Worm (Caenorhabditis elegans) whole organism, mixed stage, embryonic: Measurements from ENCODE around the gene fbxc-55.
"Not testable (repeated sequence)": the region's sequence is repeated elsewhere in the genome, so short reads cannot be mapped to it uniquely, and the experiment has no call there.

ENCODE experiments used
- M03D4.4 ChIP-seq: sonication (generic microtip); optimal IDR thresholded peaks from 2 replicates; lab custom pipeline; 2017; ENCODE audit warnings: mild to moderate bottlenecking, missing genetic modification characterization, missing compliant biosample characterization
- bed-3 ChIP-seq: fragments of 200-800 bp; sonication (Bioruptor generic); optimal IDR thresholded peaks from 3 replicates; lab custom pipeline; 2018; ENCODE audit warnings: mild to moderate bottlenecking, missing genetic modification characterization, moderate library complexity, missing compliant biosample characterization
- blmp-1 ChIP-seq: fragments of 150-350 bp; optimal IDR thresholded peaks from 2 replicates; lab custom pipeline; 2014; ENCODE audit warnings: missing biosample characterization, missing genetic modification characterization
- ceh-39 ChIP-seq: fragments of 150-350 bp; optimal IDR thresholded peaks from 2 replicates; lab custom pipeline; 2014; ENCODE audit warnings: missing biosample characterization, missing genetic modification characterization
- ceh-43 ChIP-seq: fragments of 200-800 bp; sonication (Bioruptor generic); optimal IDR thresholded peaks from 2 replicates; lab custom pipeline; 2018; ENCODE audit warnings: mild to moderate bottlenecking, missing genetic modification characterization, moderate library complexity, missing compliant biosample characterization
- cnd-1 ChIP-seq: fragments of 200-800 bp; sonication (Bioruptor generic); optimal IDR thresholded peaks from 2 replicates; lab custom pipeline; 2018; ENCODE audit warnings: mild to moderate bottlenecking, missing genetic modification characterization, missing compliant biosample characterization
- drap-1 ChIP-seq: fragments of 200-800 bp; sonication (Bioruptor generic); optimal IDR thresholded peaks from 3 replicates; lab custom pipeline; 2018; ENCODE audit warnings: mild to moderate bottlenecking, missing genetic modification characterization, missing compliant biosample characterization
- elt-3 ChIP-seq: fragments of 150-350 bp; optimal IDR thresholded peaks from 2 replicates; lab custom pipeline; 2014; ENCODE audit warnings: missing biosample characterization, missing genetic modification characterization
- flh-1 ChIP-seq: fragments of 200-800 bp; sonication (Bioruptor generic); optimal IDR thresholded peaks from 2 replicates; lab custom pipeline; 2018; ENCODE audit warnings: mild to moderate bottlenecking, missing genetic modification characterization, moderate library complexity, missing compliant biosample characterization
- hlh-1 ChIP-seq: fragments of 150-350 bp; optimal IDR thresholded peaks from 2 replicates; lab custom pipeline; 2014; ENCODE audit warnings: missing biosample characterization, missing genetic modification reagents, missing genetic modification characterization
- lin-13 ChIP-seq: fragments of 150-350 bp; optimal IDR thresholded peaks from 2 replicates; lab custom pipeline; 2014; ENCODE audit warnings: missing biosample characterization, missing genetic modification characterization
- lin-32 ChIP-seq: fragments of 200-800 bp; sonication (Bioruptor generic); optimal IDR thresholded peaks from 2 replicates; lab custom pipeline; 2018; ENCODE audit warnings: mild to moderate bottlenecking, missing genetic modification characterization, missing compliant biosample characterization
- lsy-2 ChIP-seq: fragments of 150-350 bp; optimal IDR thresholded peaks from 2 replicates; lab custom pipeline; 2014; ENCODE audit warnings: missing biosample characterization, missing genetic modification characterization
- mab-5 ChIP-seq: fragments of 150-350 bp; optimal IDR thresholded peaks from 2 replicates; lab custom pipeline; 2014; ENCODE audit warnings: missing biosample characterization, missing genetic modification characterization
- mep-1 ChIP-seq: fragments of 150-350 bp; optimal IDR thresholded peaks from 2 replicates; lab custom pipeline; 2017; ENCODE audit warnings: missing biosample characterization, missing genetic modification reagents, missing genetic modification characterization, inconsistent platforms
- mls-2 ChIP-seq: sonication (generic microtip); optimal IDR thresholded peaks from 2 replicates; lab custom pipeline; 2016; ENCODE audit warnings: mild to moderate bottlenecking, missing genetic modification characterization, moderate library complexity, missing compliant biosample characterization
- nhr-12 ChIP-seq: fragments of 150-350 bp; optimal IDR thresholded peaks from 2 replicates; lab custom pipeline; 2014; ENCODE audit warnings: missing biosample characterization, missing genetic modification characterization
- nhr-2 ChIP-seq: fragments of 150-350 bp; optimal IDR thresholded peaks from 2 replicates; lab custom pipeline; 2014; ENCODE audit warnings: missing biosample characterization, missing genetic modification characterization
- nhr-237 ChIP-seq: fragments of 150-350 bp; optimal IDR thresholded peaks from 2 replicates; lab custom pipeline; 2014; ENCODE audit warnings: missing biosample characterization, missing genetic modification characterization
- nhr-28 ChIP-seq: fragments of 150-350 bp; optimal IDR thresholded peaks from 2 replicates; lab custom pipeline; 2014; ENCODE audit warnings: missing biosample characterization, missing genetic modification characterization
- nhr-76 ChIP-seq: sonication (generic microtip); optimal IDR thresholded peaks from 2 replicates; lab custom pipeline; 2017; ENCODE audit warnings: missing biosample characterization, missing genetic modification characterization
- sem-2 ChIP-seq: fragments of 200-800 bp; sonication (Bioruptor generic); optimal IDR thresholded peaks from 2 replicates; lab custom pipeline; 2018; ENCODE audit warnings: mild to moderate bottlenecking, missing genetic modification characterization, missing compliant biosample characterization
- sptf-1 ChIP-seq: sonication (generic microtip); optimal IDR thresholded peaks from 2 replicates; lab custom pipeline; 2017; ENCODE audit warnings: mild to moderate bottlenecking, missing genetic modification characterization, moderate library complexity, missing compliant biosample characterization
- tbx-8 ChIP-seq: fragments of 200-800 bp; sonication (Bioruptor generic); optimal IDR thresholded peaks from 2 replicates; lab custom pipeline; 2018; ENCODE audit warnings: mild to moderate bottlenecking, missing genetic modification characterization, moderate library complexity, missing compliant biosample characterization
- unc-120 ChIP-seq: sonication (generic microtip); optimal IDR thresholded peaks from 2 replicates; lab custom pipeline; 2017; ENCODE audit warnings: missing genetic modification characterization, missing compliant biosample characterization; ENCODE audit not compliant: poor library complexity, severe bottlenecking
- unc-39 ChIP-seq: fragments of 150-350 bp; optimal IDR thresholded peaks from 2 replicates; lab custom pipeline; 2014; ENCODE audit warnings: missing biosample characterization, missing genetic modification characterization
- unc-62 ChIP-seq: fragments of 150-350 bp; optimal IDR thresholded peaks from 2 replicates; lab custom pipeline; 2014; ENCODE audit warnings: missing biosample characterization, missing genetic modification reagents, missing genetic modification characterization
- zip-8 ChIP-seq: fragments of 150-350 bp; optimal IDR thresholded peaks from 2 replicates; lab custom pipeline; 2014; ENCODE audit warnings: missing biosample characterization, missing genetic modification characterization
- ztf-11 ChIP-seq: fragments of 150-350 bp; optimal IDR thresholded peaks from 2 replicates; lab custom pipeline; 2014; ENCODE audit warnings: missing biosample characterization, missing genetic modification characterization

The fbxc-55 gene

ce11 chrII:3198998-3199397 lies 29.0 kb upstream of the fbxc-55 start, which contains the start of gene sri-51:
Gene sri-51, minus strand, starts transcription at chrII:3199098.
- TF ChIP-seq unc-39 (tag; lab: Kevin White, UChicago) = no peak
- no peak for TF ChIP-seq lin-32 (GFP tag; lab: Kevin White, UChicago)
- TF ChIP-seq nhr-12 = no peak
- no peak for TF ChIP-seq ceh-43
- TF ChIP-seq cnd-1 (tag; lab: Kevin White, UChicago) = no peak
- no peak for TF ChIP-seq elt-3 (tag; lab: Kevin White, UChicago)
- no peak for TF ChIP-seq mep-1 (tag; lab: Kevin White, UChicago)
- TF ChIP-seq flh-1 = no peak
- no peak for TF ChIP-seq bed-3 (GFP tag; lab: Kevin White, UChicago)
- no peak for TF ChIP-seq drap-1 (GFP tag; lab: Kevin White, UChicago)
- no peak for TF ChIP-seq unc-62 (GFP tag; lab: Kevin White, UChicago)
- TF ChIP-seq ceh-39 (tag; lab: Kevin White, UChicago) = no peak
- TF ChIP-seq nhr-28 (tag; lab: Kevin White, UChicago) = no peak

ce11 chrII:3196966-3197365 lies 27.0 kb upstream of the fbxc-55 start, which contains the start of gene gcy-15:
Gene gcy-15, minus strand, starts transcription at chrII:3197066.
- TF ChIP-seq M03D4.4 = no peak
- TF ChIP-seq lsy-2 (tag; lab: Kevin White, UChicago) = no peak

ce11 chrII:3195739-3196138 lies 25.8 kb upstream of the fbxc-55 start:
- TF ChIP-seq mls-2 (tag; lab: Kevin White, UChicago) = no peak
- TF ChIP-seq unc-120 = no peak
- TF ChIP-seq nhr-76 (tag; lab: Kevin White, UChicago) = no peak
- no peak for TF ChIP-seq nhr-237 (tag; lab: Kevin White, UChicago)
- TF ChIP-seq sem-2 (GFP tag; lab: Kevin White, UChicago) = no peak
- no peak for TF ChIP-seq unc-39 (tag; lab: Kevin White, UChicago)
- no peak for TF ChIP-seq ztf-11 (tag; lab: Kevin White, UChicago)
- TF ChIP-seq ceh-39 (tag; lab: Kevin White, UChicago) = no peak
- TF ChIP-seq nhr-2 = no peak
- TF ChIP-seq zip-8 (tag; lab: Kevin White, UChicago) = no peak
- no peak for TF ChIP-seq lsy-2 (tag; lab: Kevin White, UChicago)
- TF ChIP-seq cnd-1 (tag; lab: Kevin White, UChicago) = no peak
- TF ChIP-seq, all 35 proteins: peak for 0

- TF ChIP-seq blmp-1 (tag; lab: Kevin White, UChicago); drap-1 (GFP tag; lab: Kevin White, UChicago); sem-2 (GFP tag; lab: Kevin White, UChicago): not testable (repeated sequence)
Observed at ce11 chrII:3191544-3191943, 21.6 kb upstream of the fbxc-55 start, which contains the start of gene Y27F2A.9. Gene Y27F2A.9, minus strand, starts transcription at chrII:3191644.

ce11 chrII:3189038-3189437 lies 19.0 kb upstream of the fbxc-55 start, which contains the start of gene Y27F2A.11:
Gene Y27F2A.11, plus strand, starts transcription at chrII:3189338.
- not testable (repeated sequence) for TF ChIP-seq elt-3 (tag; lab: Kevin White, UChicago); lin-13 (tag; lab: Kevin White, UChicago); M03D4.4

ce11 chrII:3185848-3186247 lies 15.9 kb upstream of the fbxc-55 start:
- TF ChIP-seq mab-5 (tag; lab: Kevin White, UChicago) = no peak
- TF ChIP-seq tbx-8 (GFP tag; lab: Kevin White, UChicago) = no peak
- TF ChIP-seq zip-8 (tag; lab: Kevin White, UChicago) = no peak
- TF ChIP-seq blmp-1 (tag; lab: Kevin White, UChicago) = no peak
- TF ChIP-seq unc-120 = no peak
- no peak for TF ChIP-seq cnd-1 (tag; lab: Kevin White, UChicago)
- no peak for TF ChIP-seq ceh-39 (tag; lab: Kevin White, UChicago)
- TF ChIP-seq lsy-2 (tag; lab: Kevin White, UChicago) = no peak
- TF ChIP-seq nhr-28 (tag; lab: Kevin White, UChicago) = no peak
- no peak for TF ChIP-seq nhr-12
- TF ChIP-seq mls-2 (tag; lab: Kevin White, UChicago) = no peak
- no peak for TF ChIP-seq unc-39 (tag; lab: Kevin White, UChicago)
- TF ChIP-seq hlh-1 = no peak
- no peak for TF ChIP-seq mep-1 (tag; lab: Kevin White, UChicago)
- TF ChIP-seq flh-1 = no peak
- no peak for TF ChIP-seq sptf-1 (tag; lab: Kevin White, UChicago)
- TF ChIP-seq ceh-43 = no peak
